Fruit fly (Drosophila melanogaster) whole organism, wandering third instar larva: ENCODE measurements around the gene lectin-28C.

ENCODE experiments used
- Dfd ChIP-seq: fragments of >200 bp; optimal IDR thresholded peaks from 2 replicates; lab custom pipeline; 2017; ENCODE audit warnings: missing biosample characterization, missing genetic modification characterization
- Hr78 ChIP-seq: fragments of >200 bp; optimal IDR thresholded peaks from 2 replicates; lab custom pipeline; 2017; ENCODE audit warnings: missing biosample characterization, missing genetic modification characterization
- Jra ChIP-seq: sonication (Bioruptor generic); optimal IDR thresholded peaks from 2 replicates; lab custom pipeline; 2016; ENCODE audit warnings: missing biosample characterization, missing genetic modification characterization
- Vsx2 ChIP-seq: fragments of 200-300, 225-300 bp; sonication (Bioruptor generic); optimal IDR thresholded peaks from 2 replicates; lab custom pipeline; 2018; ENCODE audit warnings: missing biosample characterization, missing genetic modification characterization; ENCODE audit not compliant: partially characterized antibody
- br ChIP-seq: fragments of 200-800 bp; sonication (Bioruptor generic); optimal IDR thresholded peaks from 2 replicates; lab custom pipeline; 2016; ENCODE audit warnings: missing biosample characterization, missing genetic modification characterization
- brk ChIP-seq: fragments of 200-800 bp; sonication (Bioruptor generic); optimal IDR thresholded peaks from 2 replicates; lab custom pipeline; 2016; ENCODE audit warnings: missing biosample characterization, mild to moderate bottlenecking, missing genetic modification characterization
- h ChIP-seq: fragments of 200-800 bp; sonication (Bioruptor generic); optimal IDR thresholded peaks from 3 replicates; lab custom pipeline; 2016; ENCODE audit warnings: missing biosample characterization, mild to moderate bottlenecking, missing genetic modification characterization
- lola ChIP-seq: fragments of >200 bp; optimal IDR thresholded peaks from 2 replicates; lab custom pipeline; 2017; ENCODE audit warnings: missing biosample characterization, missing genetic modification characterization
- pan ChIP-seq: fragments of >200 bp; optimal IDR thresholded peaks from 2 replicates; lab custom pipeline; 2017
- psq ChIP-seq: fragments of 200-800 bp; sonication (Bioruptor generic); optimal IDR thresholded peaks from 3 replicates; lab custom pipeline; 2017; ENCODE audit warnings: missing biosample characterization, mild to moderate bottlenecking, missing genetic modification characterization, moderate library complexity
- sage ChIP-seq: fragments of 200-800 bp; sonication (Bioruptor generic); optimal IDR thresholded peaks from 2 replicates; lab custom pipeline; 2016; ENCODE audit warnings: missing biosample characterization, mild to moderate bottlenecking, missing genetic modification characterization
- tai ChIP-seq: sonication (Bioruptor generic); optimal IDR thresholded peaks from 2 replicates; lab custom pipeline; 2016; ENCODE audit warnings: missing biosample characterization, missing genetic modification characterization
- usp ChIP-seq: fragments of >200 bp; optimal IDR thresholded peaks from 2 replicates; lab custom pipeline; 2017; ENCODE audit warnings: missing biosample characterization, missing genetic modification characterization

dm6 chr2L:7820408-7820807, 36.5 kb upstream of the lectin-28C start:
- TF ChIP-seq Dfd (GFP tag; lab: Kevin White, UChicago) (no peak), psq (GFP tag; lab: Kevin White, UChicago) (no peak), br (GFP tag; lab: Kevin White, UChicago) (no peak), Hr78 (GFP tag; lab: Kevin White, UChicago) (no peak), lola (no peak), brk (GFP tag; lab: Kevin White, UChicago) (no peak), tai (GFP tag; lab: Kevin White, UChicago) (no peak), pan (no peak), sage (no peak), Jra (GFP tag; lab: Kevin White, UChicago) (no peak), usp (GFP tag; lab: Kevin White, UChicago) (no peak), h (no peak), Vsx2 (GFP tag; lab: Kevin White, UChicago) (no peak)
